Worm (Caenorhabditis elegans): ENCODE data around the gene F08G12.5.

ce11 chrX:11305773-11306172 is 4.3 kb downstream of the F08G12.5 start, which contains the start of gene F08G12.1:
- TF ChIP-seq unc-62 (GFP tag; optimal IDR thresholded peaks at IDR 0.05) (no peak), pha-4 (tag; optimal IDR thresholded peaks at IDR 0.05) (no peak), ceh-16 (tag; optimal IDR thresholded peaks at IDR 0.05) (no peak), ZK546.5 (tag; optimal IDR thresholded peaks at IDR 0.05) (no peak), elt-3 (tag; optimal IDR thresholded peaks at IDR 0.05) (no peak), daf-12 (tag; optimal IDR thresholded peaks at IDR 0.05) (no peak), jun-1 (tag; optimal IDR thresholded peaks at IDR 0.05) (no peak), ztf-11 (tag; optimal IDR thresholded peaks at IDR 0.05) (no peak), fkh-10 (GFP tag; optimal IDR thresholded peaks at IDR 0.05) (no peak), skn-1 (tag; optimal IDR thresholded peaks at IDR 0.05) (no peak), nhr-11 (tag; optimal IDR thresholded peaks at IDR 0.05) (no peak)

Data from whole organism, L3 larva.